Worm (Caenorhabditis elegans) whole organism, L2 larva: ENCODE results near the gene F57B9.3.

Experiments
- C34F6.9 ChIP-seq: fragments of 150-350 bp; optimal IDR thresholded peaks from 2 replicates; lab custom pipeline; 2014; ENCODE audit warnings: missing biosample characterization, missing genetic modification characterization
- F13H6.1 ChIP-seq: sonication (generic microtip); optimal IDR thresholded peaks from 2 replicates; lab custom pipeline; 2016; ENCODE audit warnings: missing genetic modification characterization, missing compliant biosample characterization
- R02D3.7 ChIP-seq: fragments of 150-350 bp; optimal IDR thresholded peaks from 2 replicates; lab custom pipeline; 2014; ENCODE audit warnings: missing biosample characterization, missing genetic modification characterization
- Y55F3AM.14 ChIP-seq: fragments of 200-800 bp; sonication (Bioruptor generic); optimal IDR thresholded peaks from 2 replicates; lab custom pipeline; 2018; ENCODE audit warnings: mild to moderate bottlenecking, missing genetic modification characterization, missing compliant biosample characterization
- ZK546.5 ChIP-seq: sonication (generic microtip); optimal IDR thresholded peaks from 2 replicates; lab custom pipeline; 2017; ENCODE audit warnings: missing biosample characterization, missing genetic modification characterization
- alr-1 ChIP-seq: fragments of 150-350 bp; optimal IDR thresholded peaks from 2 replicates; lab custom pipeline; 2014; ENCODE audit warnings: missing biosample characterization, missing genetic modification characterization
- aly-2 ChIP-seq: fragments of 150-350 bp; optimal IDR thresholded peaks from 2 replicates; lab custom pipeline; 2014; ENCODE audit warnings: missing biosample characterization, missing genetic modification characterization
- ama-1 ChIP-seq: fragments of 150-350 bp; optimal IDR thresholded peaks from 2 replicates; lab custom pipeline; 2018; ENCODE audit warnings: inconsistent platforms
- ceh-16 ChIP-seq: fragments of 150-350 bp; optimal IDR thresholded peaks from 2 replicates; lab custom pipeline; 2014; ENCODE audit warnings: missing biosample characterization, missing genetic modification characterization
- ceh-82 ChIP-seq: fragments of 150-350 bp; optimal IDR thresholded peaks from 2 replicates; lab custom pipeline; 2014; ENCODE audit warnings: missing biosample characterization, missing genetic modification characterization
- crh-2 ChIP-seq: sonication (generic microtip); optimal IDR thresholded peaks from 2 replicates; lab custom pipeline; 2017; ENCODE audit warnings: missing biosample characterization, missing genetic modification characterization
- dmd-4 ChIP-seq: sonication (generic microtip); optimal IDR thresholded peaks from 2 replicates; lab custom pipeline; 2017; ENCODE audit warnings: missing biosample characterization, missing genetic modification characterization
- egl-27 ChIP-seq: sonication (generic microtip); optimal IDR thresholded peaks from 3 replicates; lab custom pipeline; 2017; ENCODE audit warnings: missing biosample characterization, missing genetic modification reagents, missing genetic modification characterization
- elt-1 ChIP-seq: fragments of 150-350 bp; optimal IDR thresholded peaks from 2 replicates; lab custom pipeline; 2014; ENCODE audit warnings: missing biosample characterization, missing genetic modification characterization
- elt-3 ChIP-seq: sonication (generic microtip); optimal IDR thresholded peaks from 2 replicates; lab custom pipeline; 2017; ENCODE audit warnings: missing biosample characterization, missing genetic modification characterization
- fos-1 ChIP-seq: fragments of 150-350 bp; optimal IDR thresholded peaks from 2 replicates; lab custom pipeline; 2014; ENCODE audit warnings: missing biosample characterization, missing genetic modification characterization
- gmeb-1 ChIP-seq: fragments of 150-350 bp; optimal IDR thresholded peaks from 2 replicates; lab custom pipeline; 2014; ENCODE audit warnings: missing biosample characterization, missing genetic modification characterization
- lin-13 ChIP-seq: fragments of 150-350 bp; optimal IDR thresholded peaks from 2 replicates; lab custom pipeline; 2014; ENCODE audit warnings: missing biosample characterization, missing genetic modification reagents, missing genetic modification characterization
- lin-39 ChIP-seq: fragments of 150-350 bp; optimal IDR thresholded peaks from 2 replicates; lab custom pipeline; 2014; ENCODE audit warnings: missing biosample characterization, missing genetic modification reagents, missing genetic modification characterization
- lsy-2 ChIP-seq, 2 experiments: fragments of 150-350 bp in 1 of 2; sonication (generic microtip) in 1 of 2; optimal IDR thresholded peaks; 2 replicates each; lab custom pipeline; 2014 to 2017; ENCODE audit warnings: missing biosample characterization in 2 of 2, missing genetic modification characterization in 2 of 2
- mbf-1 ChIP-seq: sonication (generic microtip); optimal IDR thresholded peaks from 2 replicates; lab custom pipeline; 2017; ENCODE audit warnings: missing biosample characterization, missing genetic modification characterization
- mdl-1 ChIP-seq, 2 experiments: fragments of 150-350 bp in 1 of 2; sonication (generic microtip) in 1 of 2; optimal IDR thresholded peaks; 2 replicates each; lab custom pipeline; 2017; ENCODE audit warnings: missing biosample characterization in 2 of 2, missing genetic modification characterization in 2 of 2
- nhr-11 ChIP-seq: fragments of 150-350 bp; optimal IDR thresholded peaks from 2 replicates; lab custom pipeline; 2014; ENCODE audit warnings: missing biosample characterization, missing genetic modification characterization
- nhr-12 ChIP-seq: fragments of 150-350 bp; optimal IDR thresholded peaks from 2 replicates; lab custom pipeline; 2014; ENCODE audit warnings: missing biosample characterization, missing genetic modification characterization
- nhr-129 ChIP-seq: fragments of 150-350 bp; optimal IDR thresholded peaks from 2 replicates; lab custom pipeline; 2014; ENCODE audit warnings: missing biosample characterization, missing genetic modification characterization
- nhr-21 ChIP-seq: fragments of 150-350 bp; optimal IDR thresholded peaks from 2 replicates; lab custom pipeline; 2014; ENCODE audit warnings: missing biosample characterization, missing genetic modification characterization
- nhr-23 ChIP-seq: fragments of 150-350 bp; optimal IDR thresholded peaks from 2 replicates; lab custom pipeline; 2014; ENCODE audit warnings: missing biosample characterization, missing genetic modification reagents, missing genetic modification characterization
- nhr-237 ChIP-seq: fragments of 150-350 bp; optimal IDR thresholded peaks from 2 replicates; lab custom pipeline; 2014; ENCODE audit warnings: missing biosample characterization, missing genetic modification characterization
- nhr-25 ChIP-seq: fragments of 150-350 bp; sonication (generic microtip); optimal IDR thresholded peaks from 3 replicates; lab custom pipeline; 2014; ENCODE audit warnings: missing biosample characterization, missing genetic modification characterization
- nhr-6 ChIP-seq: fragments of 150-350 bp; optimal IDR thresholded peaks from 2 replicates; lab custom pipeline; 2014; ENCODE audit warnings: missing biosample characterization, missing genetic modification characterization
- nhr-77 ChIP-seq: fragments of 150-350 bp; optimal IDR thresholded peaks from 2 replicates; lab custom pipeline; 2014; ENCODE audit warnings: missing biosample characterization, missing genetic modification characterization
- sem-4 ChIP-seq: fragments of 150-350 bp; optimal IDR thresholded peaks from 2 replicates; lab custom pipeline; 2014; ENCODE audit warnings: missing biosample characterization, missing genetic modification reagents, missing genetic modification characterization
- sma-3 ChIP-seq: sonication (generic microtip); optimal IDR thresholded peaks from 2 replicates; lab custom pipeline; 2016; ENCODE audit warnings: missing genetic modification reagents, missing genetic modification characterization, missing compliant biosample characterization
- sma-9 ChIP-seq, 2 experiments: fragments of 150-350 bp in 1 of 2; sonication (generic microtip) in 1 of 2; optimal IDR thresholded peaks; 2 replicates each; lab custom pipeline; 2014 to 2016; ENCODE audit warnings: missing genetic modification characterization in 2 of 2, mild to moderate bottlenecking in 1 of 2, missing biosample characterization in 1 of 2, missing compliant biosample characterization in 1 of 2, missing genetic modification reagents in 1 of 2, moderate library complexity in 1 of 2
- snpc-4 ChIP-seq: fragments of 150-350 bp; optimal IDR thresholded peaks from 2 replicates; lab custom pipeline; 2014; ENCODE audit warnings: missing biosample characterization, missing genetic modification characterization
- unc-39 ChIP-seq: fragments of 150-350 bp; optimal IDR thresholded peaks from 2 replicates; lab custom pipeline; 2014; ENCODE audit warnings: missing biosample characterization, missing genetic modification characterization
- unc-55 ChIP-seq: fragments of 150-350 bp; sonication (generic microtip); optimal IDR thresholded peaks from 3 replicates; lab custom pipeline; 2014; ENCODE audit warnings: missing biosample characterization, missing genetic modification reagents, missing genetic modification characterization
- unc-62 ChIP-seq: fragments of 150-350 bp; optimal IDR thresholded peaks from 2 replicates; lab custom pipeline; 2014; ENCODE audit warnings: missing biosample characterization, missing genetic modification reagents, missing genetic modification characterization
- zag-1 ChIP-seq: fragments of 150-350 bp; optimal IDR thresholded peaks from 2 replicates; lab custom pipeline; 2014; ENCODE audit warnings: missing biosample characterization, missing genetic modification characterization
- ztf-1 ChIP-seq: fragments of 200-800 bp; sonication (Bioruptor generic); conservative IDR thresholded peaks from 2 replicates; pipeline ENCODE4 v1.3.6; 2022; ENCODE audit warnings: missing genetic modification characterization, missing compliant biosample characterization
- ztf-11 ChIP-seq: sonication (generic microtip); optimal IDR thresholded peaks from 2 replicates; lab custom pipeline; 2017; ENCODE audit warnings: missing biosample characterization, missing genetic modification characterization
- ztf-4 ChIP-seq: fragments of 150-350 bp; optimal IDR thresholded peaks from 2 replicates; lab custom pipeline; 2014; ENCODE audit warnings: missing biosample characterization, missing genetic modification characterization

The F57B9.3 gene

DNA sequence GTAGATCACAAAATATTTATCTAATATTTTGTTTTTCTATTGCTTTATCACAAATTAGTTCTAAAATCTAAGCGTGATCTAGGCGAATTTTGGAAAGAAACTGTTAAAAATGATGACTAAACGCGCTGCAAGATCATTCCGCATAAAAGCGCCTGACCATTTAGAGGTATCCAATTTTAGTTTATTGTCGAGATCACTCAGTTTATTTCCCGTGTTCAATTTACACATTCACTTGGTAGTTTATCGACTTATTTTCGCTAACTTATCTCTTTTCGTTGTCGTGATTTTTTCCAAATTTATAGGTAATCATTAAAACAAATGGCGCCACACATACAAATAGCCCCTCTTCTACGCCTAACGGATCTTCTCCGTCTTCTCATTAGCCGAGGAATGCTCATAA is 33.2 kb upstream of the F57B9.3 start, which contains the start of gene T07E3.2:
Gene T07E3.2, plus strand, starts transcription at position 301 of the 400 bp plus-strand sequence.
- TF ChIP-seq nhr-12 (tag; lab: Kevin White, UChicago) (no peak), lin-39 (tag; lab: Kevin White, UChicago) (no peak), nhr-6 (tag; lab: Kevin White, UChicago) (no peak)

DNA sequence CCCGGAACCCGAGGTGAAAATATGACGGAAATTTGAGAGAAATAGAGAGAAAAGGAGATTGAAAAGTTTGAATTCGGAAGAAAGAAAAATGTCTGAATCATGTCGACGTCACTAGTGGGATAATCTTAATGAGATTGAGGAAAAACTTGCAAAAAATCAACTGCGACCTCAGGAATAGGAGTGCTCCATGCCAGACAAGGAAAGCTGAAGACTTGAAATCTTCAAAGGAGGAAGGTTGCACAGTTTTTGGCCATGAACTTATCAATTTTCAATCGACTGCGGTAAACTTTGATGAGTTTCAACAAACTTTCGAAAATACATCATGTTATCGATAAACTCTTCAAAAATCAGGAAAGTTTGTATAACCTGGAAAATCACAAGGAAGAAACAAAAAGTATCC is 27.2 kb upstream of the F57B9.3 start, which contains the start of gene pdf-1:
Gene pdf-1, minus strand, starts transcription at position 101 of the 400 bp plus-strand sequence.
- TF ChIP-seq unc-62 (GFP tag; lab: Kevin White, UChicago), result no peak
- no peak for TF ChIP-seq ztf-11
- TF ChIP-seq nhr-25 (tag; lab: Kevin White, UChicago), result no peak
- no peak for TF ChIP-seq ceh-16 (tag; lab: Kevin White, UChicago)
- TF ChIP-seq sma-3 (GFP tag; lab: Kevin White, UChicago), result no peak
- no peak for TF ChIP-seq crh-2
- TF ChIP-seq nhr-23 (tag; lab: Kevin White, UChicago), result no peak
- TF ChIP-seq elt-1, result no peak
- TF ChIP-seq nhr-11 (tag; lab: Kevin White, UChicago), result no peak
- no peak for TF ChIP-seq dmd-4 (tag; lab: Kevin White, UChicago)
- no peak for TF ChIP-seq zag-1 (tag; lab: Kevin White, UChicago)
- TF ChIP-seq gmeb-1 (tag; lab: Kevin White, UChicago), result no peak
- TF ChIP-seq ztf-1, result no peak
- no peak for TF ChIP-seq nhr-237 (tag; lab: Kevin White, UChicago)

- TF ChIP-seq nhr-12 (tag; lab: Kevin White, UChicago) (no peak), nhr-6 (tag; lab: Kevin White, UChicago) (no peak), lsy-2 (tag; optimal IDR thresholded peaks at IDR 0.05; lab: Kevin White, UChicago) (peak in 1 of 2 experiments; percentile 2), ama-1 (lab: Kevin White, UChicago) (no peak), elt-3 (no peak)
Measured at ce11 chrIII:6914840-6915239, 24.8 kb upstream of the F57B9.3 start.

ce11 chrIII:6928725-6929124 is 10.9 kb upstream of the F57B9.3 start, which contains the start of gene flap-1:
Gene flap-1, minus strand, starts transcription at chrIII:6928825.
- TF ChIP-seq nhr-23 (tag; lab: Kevin White, UChicago), result no peak
- no peak for TF ChIP-seq nhr-12 (tag; lab: Kevin White, UChicago)
- TF ChIP-seq unc-62 (GFP tag; lab: Kevin White, UChicago), result no peak
- TF ChIP-seq nhr-21 (tag; lab: Kevin White, UChicago), result no peak
- TF ChIP-seq mdl-1 (tag; optimal IDR thresholded peaks at IDR 0.05; lab: Kevin White, UChicago), result no peak
- TF ChIP-seq lsy-2 (tag; optimal IDR thresholded peaks at IDR 0.05; lab: Kevin White, UChicago), result no peak
- TF ChIP-seq, all 48 proteins: peak for 0

- TF ChIP-seq unc-55 (GFP tag; lab: Kevin White, UChicago) (peak; percentile 70), ZK546.5 (no peak), sma-9 (GFP tag; optimal IDR thresholded peaks at IDR 0.05; lab: Kevin White, UChicago) (no peak), sma-9 (tag; optimal IDR thresholded peaks at IDR 0.05; lab: Kevin White, UChicago) (no peak), F13H6.1 (tag; lab: Kevin White, UChicago) (no peak), mdl-1 (tag; optimal IDR thresholded peaks at IDR 0.05; lab: Kevin White, UChicago) (no peak), nhr-25 (tag; lab: Kevin White, UChicago) (no peak), lin-39 (tag; lab: Kevin White, UChicago) (no peak), ama-1 (lab: Kevin White, UChicago) (no peak), zag-1 (tag; lab: Kevin White, UChicago) (no peak), R02D3.7 (tag; lab: Kevin White, UChicago) (no peak), fos-1 (peak; percentile 24), crh-2 (peak; percentile 13), ceh-16 (tag; lab: Kevin White, UChicago) (no peak), elt-1 (no peak), gmeb-1 (tag; lab: Kevin White, UChicago) (no peak), dmd-4 (tag; lab: Kevin White, UChicago) (no peak), snpc-4 (tag; lab: Kevin White, UChicago) (no peak), C34F6.9 (tag; lab: Kevin White, UChicago) (peak; percentile 72), nhr-129 (peak; percentile 52), nhr-77 (tag; lab: Kevin White, UChicago) (no peak), mbf-1 (tag; lab: Kevin White, UChicago) (no peak), ztf-11 (no peak), lin-13 (peak; percentile 29), ztf-4 (tag; lab: Kevin White, UChicago) (no peak), ceh-82 (tag; lab: Kevin White, UChicago) (no peak), alr-1 (no peak), nhr-237 (tag; lab: Kevin White, UChicago) (no peak), aly-2 (no peak), unc-62 (GFP tag; lab: Kevin White, UChicago) (no peak), unc-39 (tag; lab: Kevin White, UChicago) (no peak), nhr-6 (tag; lab: Kevin White, UChicago) (no peak), sem-4 (tag; lab: Kevin White, UChicago) (peak; percentile 0), egl-27 (tag; lab: Kevin White, UChicago) (no peak), sma-3 (GFP tag; lab: Kevin White, UChicago) (no peak), Y55F3AM.14 (no peak), lsy-2 (tag; optimal IDR thresholded peaks at IDR 0.05; lab: Kevin White, UChicago) (peak; percentile 18 to 84)
Measured at ce11 chrIII:6929558-6930167, 10.0 kb upstream of the F57B9.3 start, which contains the start of gene inf-1. Gene inf-1, plus strand, starts transcription at chrIII:6930134.
